Fruit fly (Drosophila melanogaster) whole organism, pupa: ENCODE data around the gene CG11843.
A peak's percentile ranks its signal among the peaks of the same experiment; 100 is the strongest.

ENCODE experiments used
- EcR ChIP-seq: fragments of 200-800 bp; sonication (Bioruptor generic); optimal IDR thresholded peaks from 3 replicates; lab custom pipeline; 2019; ENCODE audit warnings: missing biosample characterization, missing genetic modification characterization, mild to moderate bottlenecking, moderate library complexity, missing genetic modification reagents
- gl ChIP-seq: fragments of 200-800 bp; sonication (Bioruptor generic); optimal IDR thresholded peaks from 2 replicates; lab custom pipeline; 2018; ENCODE audit warnings: missing biosample characterization, mild to moderate bottlenecking, missing genetic modification characterization

DNA sequence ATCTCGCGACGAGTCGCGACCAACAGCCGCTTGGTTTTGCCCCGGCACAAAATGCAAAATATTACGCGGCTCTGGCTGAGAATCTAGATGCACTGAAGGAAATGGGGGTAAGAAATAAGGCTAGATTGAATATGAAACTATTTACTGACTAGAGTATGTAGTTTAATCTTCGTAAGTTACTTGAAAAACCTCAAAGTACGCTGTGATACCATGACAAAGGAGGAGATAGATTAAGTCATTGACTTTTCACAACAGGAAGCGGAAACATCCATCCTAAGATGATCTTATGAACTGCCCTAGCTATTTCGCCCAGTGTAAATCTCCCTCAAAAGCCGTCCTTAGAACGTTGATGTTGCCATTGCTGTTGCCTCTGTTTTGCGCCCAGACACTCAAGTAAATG is 40.0 kb downstream of the CG11843 start:
- TF ChIP-seq EcR (GFP tag; lab: Kevin White, UChicago) (no peak), gl (peak; percentile 57)
